Fruit fly (Drosophila melanogaster): ENCODE data around the gene tomboy20.

tomboy20 gene

DNA sequence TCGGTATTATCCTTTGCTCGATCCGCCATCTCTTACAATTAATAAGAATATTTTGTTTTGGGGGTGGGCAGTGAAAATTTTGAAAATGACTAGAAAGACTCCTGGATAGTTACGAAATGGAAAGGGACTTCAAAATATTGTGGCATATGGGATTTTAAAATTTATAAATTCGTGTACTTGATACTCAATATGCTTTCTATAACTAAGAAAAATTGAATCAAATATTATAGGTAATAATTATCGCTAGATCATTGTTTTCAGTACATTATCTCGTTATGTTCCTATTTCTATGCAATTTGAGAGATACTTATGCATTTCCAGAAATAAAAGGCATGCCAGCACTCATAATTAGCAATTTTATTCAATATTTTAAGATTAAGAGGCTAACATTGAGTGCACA is 19.8 kb upstream of the tomboy20 start, which contains the start of gene CG14691:
CG14691 (minus strand) TSS at position 101 of the 400 bp plus-strand sequence.
- TF ChIP-seq gl (tag; optimal IDR thresholded peaks at IDR 0.05) (no peak), CG15710 (tag; optimal IDR thresholded peaks at IDR 0.05) (no peak), Pif1B (GFP tag; optimal IDR thresholded peaks at IDR 0.05) (no peak), CG34367 (tag; optimal IDR thresholded peaks at IDR 0.05) (no peak), Ets98B (GFP tag; IDR thresholded peaks at IDR 0.05) (no peak), CG10348 (GFP tag; IDR thresholded peaks at IDR 0.05) (no peak), CG8159 (tag; optimal IDR thresholded peaks at IDR 0.05) (no peak), D1 (tag; optimal IDR thresholded peaks at IDR 0.05) (no peak), CG17806 (tag; optimal IDR thresholded peaks at IDR 0.05) (no peak)

DNA sequence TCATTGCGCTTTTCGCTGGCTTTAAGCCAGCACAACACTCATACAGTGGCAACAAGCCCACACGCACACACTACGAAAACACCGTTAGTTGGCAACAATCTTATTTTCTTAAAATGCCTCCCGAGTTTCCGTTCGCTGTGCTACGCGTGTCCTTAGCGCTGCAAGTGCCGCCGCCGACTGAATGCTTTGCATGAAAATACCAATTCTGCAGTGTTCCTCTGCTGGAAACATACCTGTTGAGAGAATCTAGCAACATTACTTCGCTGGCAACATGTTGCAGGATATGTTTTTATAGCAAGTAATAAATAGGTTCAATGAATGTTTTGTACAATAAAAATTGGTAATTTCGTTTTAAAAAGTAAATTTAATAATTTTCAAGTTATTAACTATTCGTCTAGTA is 15.3 kb upstream of the tomboy20 start, which contains the start of gene TkR86C:
TkR86C (minus strand) TSS at position 168 of the 400 bp plus-strand sequence.
- TF ChIP-seq CG9948 (tag; optimal IDR thresholded peaks at IDR 0.05) (no peak), Pif1A (GFP tag; optimal IDR thresholded peaks at IDR 0.05) (no peak), rn (GFP tag; IDR thresholded peaks at IDR 0.05) (no peak)

DNA sequence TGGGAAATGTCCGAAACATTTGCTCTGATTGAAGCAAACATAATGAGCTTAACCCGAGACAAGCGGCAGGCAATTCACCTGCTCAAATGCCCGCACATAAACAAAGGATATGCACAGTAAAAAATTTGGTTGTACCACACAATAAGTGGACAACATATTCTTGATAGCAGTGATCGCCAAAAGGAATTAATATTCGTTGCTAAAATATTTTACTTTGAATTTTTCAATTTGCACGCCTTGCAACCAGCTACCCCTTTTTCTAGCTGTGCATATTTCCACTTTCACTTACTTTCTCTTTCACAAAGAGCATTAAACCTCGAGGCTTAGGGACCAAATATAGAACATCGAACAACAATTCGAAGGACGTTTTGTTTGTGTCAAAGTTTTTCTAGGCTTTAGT is 11.9 kb upstream of the tomboy20 start:
- TF ChIP-seq fd96Ca (GFP tag; IDR thresholded peaks at IDR 0.05), result 0 out of 3 replicates have a peak, but pooled peaks have one; percentile 19
- TF ChIP-seq rn (GFP tag; IDR thresholded peaks at IDR 0.05), result no peak

DNA sequence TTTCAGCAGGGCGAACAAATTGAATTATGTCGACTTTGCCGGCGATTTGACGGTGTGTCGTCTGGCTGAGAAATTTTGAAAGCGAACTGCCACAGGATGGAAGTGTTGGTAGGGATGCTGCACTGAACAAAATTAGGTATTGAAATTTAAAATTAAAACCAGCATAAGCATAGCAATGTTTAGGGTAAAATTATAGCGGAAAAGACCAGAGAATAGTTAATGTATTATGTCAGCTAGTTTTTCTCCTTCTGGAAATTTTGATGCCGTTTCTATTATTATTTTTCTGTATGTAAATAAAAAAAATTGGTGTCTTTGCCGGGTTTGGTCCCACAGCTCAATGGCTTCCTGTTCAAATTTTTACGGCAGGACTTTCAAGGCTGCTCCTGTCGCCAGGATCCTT is 9.0 kb downstream of the tomboy20 start:
- no peak for TF ChIP-seq fd96Ca (GFP tag; IDR thresholded peaks at IDR 0.05)
- no peak for TF ChIP-seq CG8159 (tag; optimal IDR thresholded peaks at IDR 0.05)
- no peak for TF ChIP-seq Snoo (tag; optimal IDR thresholded peaks at IDR 0.05)
- no peak for TF ChIP-seq D1 (tag; optimal IDR thresholded peaks at IDR 0.05)
- no peak for TF ChIP-seq CG15710 (tag; optimal IDR thresholded peaks at IDR 0.05)
- no peak for TF ChIP-seq CG13204 (GFP tag; optimal IDR thresholded peaks at IDR 0.05)
- no peak for TF ChIP-seq CG14655 (GFP tag; optimal IDR thresholded peaks at IDR 0.05)
- TF ChIP-seq EcR (GFP tag; optimal IDR thresholded peaks at IDR 0.05), result no peak
- no peak for TF ChIP-seq Ets98B (GFP tag; IDR thresholded peaks at IDR 0.05)

dm6 chr3R:10714498-10714897 is 21.3 kb downstream of the tomboy20 start, which contains the start of gene CG4073:
CG4073 (plus strand) TSS chr3R:10714798.
- TF ChIP-seq Pif1B (GFP tag; optimal IDR thresholded peaks at IDR 0.05) (no peak), Snoo (tag; optimal IDR thresholded peaks at IDR 0.05) (no peak), gl (tag; optimal IDR thresholded peaks at IDR 0.05) (no peak), CG9948 (tag; optimal IDR thresholded peaks at IDR 0.05) (no peak), CG17806 (tag; optimal IDR thresholded peaks at IDR 0.05) (no peak), CG8301 (tag; optimal IDR thresholded peaks at IDR 0.05) (no peak), CG34367 (tag; optimal IDR thresholded peaks at IDR 0.05) (no peak), CG12605 (GFP tag; IDR thresholded peaks at IDR 0.05) (no peak), CG8159 (tag; optimal IDR thresholded peaks at IDR 0.05) (no peak), CG14655 (GFP tag; optimal IDR thresholded peaks at IDR 0.05) (no peak), CG10348 (GFP tag; IDR thresholded peaks at IDR 0.05) (no peak), CG13204 (GFP tag; optimal IDR thresholded peaks at IDR 0.05) (no peak), EcR (GFP tag; optimal IDR thresholded peaks at IDR 0.05) (no peak), CG32121 (GFP tag; IDR thresholded peaks at IDR 0.05) (no peak), CG4496 (GFP tag; IDR thresholded peaks at IDR 0.05) (no peak), CG15710 (tag; optimal IDR thresholded peaks at IDR 0.05) (no peak)

DNA sequence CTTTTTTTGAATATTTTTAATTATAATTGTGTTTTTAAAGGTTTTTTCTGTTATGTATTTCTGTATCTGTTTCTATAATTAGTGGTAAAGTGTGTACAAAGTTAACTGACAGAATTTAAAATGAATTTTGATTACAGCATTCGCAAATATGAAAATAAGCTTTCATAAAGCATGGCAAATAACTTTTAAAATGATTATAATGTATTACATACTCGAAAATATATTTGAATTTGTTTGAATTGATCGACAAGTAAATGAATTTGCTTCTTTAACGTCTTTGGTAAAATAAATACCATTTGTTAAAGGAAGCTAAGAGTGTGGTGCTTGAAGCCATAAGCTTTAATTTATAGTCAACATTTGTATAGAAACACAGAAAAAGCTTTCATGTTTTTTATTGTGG is 24.6 kb downstream of the tomboy20 start, which contains the start of gene CG14689:
CG14689 (minus strand) TSS at position 101 of the 400 bp plus-strand sequence.
- TF ChIP-seq fd96Ca (GFP tag; IDR thresholded peaks at IDR 0.05) (no peak), Ets98B (GFP tag; IDR thresholded peaks at IDR 0.05) (no peak), gl (tag; optimal IDR thresholded peaks at IDR 0.05) (no peak), Pif1A (GFP tag; optimal IDR thresholded peaks at IDR 0.05) (no peak), CG8301 (tag; optimal IDR thresholded peaks at IDR 0.05) (no peak), CG12605 (GFP tag; IDR thresholded peaks at IDR 0.05) (no peak)

DNA sequence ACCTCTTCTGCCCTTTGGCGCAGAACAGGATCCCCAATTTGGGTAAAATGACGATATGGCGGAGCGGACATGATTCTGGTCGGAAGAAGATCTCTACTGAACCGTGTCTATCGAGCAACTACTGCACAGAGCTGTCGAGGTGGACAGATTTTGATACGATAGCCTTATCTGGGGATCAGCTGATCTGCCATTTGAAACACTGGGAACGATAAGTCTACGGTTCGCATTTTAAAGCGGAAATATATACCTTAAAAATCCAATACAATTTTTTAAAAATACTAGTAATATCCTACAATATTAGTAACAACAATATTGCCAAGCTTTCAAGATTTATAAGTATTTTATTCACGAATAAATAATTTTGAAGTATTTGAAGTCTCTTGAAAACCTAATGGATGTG is 26.5 kb downstream of the tomboy20 start, which contains the start of gene CG31373:
CG31373 (minus strand) TSS at position 101 of the 400 bp plus-strand sequence.
- TF ChIP-seq CG12605 (GFP tag; IDR thresholded peaks at IDR 0.05), result no peak
- no peak for TF ChIP-seq CG14655 (GFP tag; optimal IDR thresholded peaks at IDR 0.05)
- no peak for TF ChIP-seq Ets98B (GFP tag; IDR thresholded peaks at IDR 0.05)
- TF ChIP-seq CG34367 (tag; optimal IDR thresholded peaks at IDR 0.05), result no peak
- no peak for TF ChIP-seq D1 (tag; optimal IDR thresholded peaks at IDR 0.05)
- TF ChIP-seq gl (tag; optimal IDR thresholded peaks at IDR 0.05), result no peak
- no peak for TF ChIP-seq CG32121 (GFP tag; IDR thresholded peaks at IDR 0.05)
- no peak for TF ChIP-seq Snoo (tag; optimal IDR thresholded peaks at IDR 0.05)
- TF ChIP-seq CG9948 (tag; optimal IDR thresholded peaks at IDR 0.05), result no peak
- no peak for TF ChIP-seq CG13204 (GFP tag; optimal IDR thresholded peaks at IDR 0.05)

dm6 chr3R:10708169-10708568 is 27.6 kb downstream of the tomboy20 start, which contains the start of gene CG31278:
CG31278 (minus strand) TSS chr3R:10708340.
- TF ChIP-seq CG8159 (tag; optimal IDR thresholded peaks at IDR 0.05) (no peak), CG13204 (GFP tag; optimal IDR thresholded peaks at IDR 0.05) (no peak), Pif1B (GFP tag; optimal IDR thresholded peaks at IDR 0.05) (no peak), Ets98B (GFP tag; IDR thresholded peaks at IDR 0.05) (no peak), fd96Ca (GFP tag; IDR thresholded peaks at IDR 0.05) (no peak), CG17806 (tag; optimal IDR thresholded peaks at IDR 0.05) (no peak)

Measured in whole organism, pupa.